Fruit fly (Drosophila melanogaster) Kc167 (cell line): ENCODE results near the gene CG43389.

ENCODE experiments used
- Myc ChIP-seq: fragments of >200 bp; optimal IDR thresholded peaks from 2 replicates; lab custom pipeline; 2017; ENCODE audit warnings: missing external identifiers
- Sin3A ChIP-seq: fragments of >200 bp; optimal IDR thresholded peaks from 2 replicates; lab custom pipeline; 2018; ENCODE audit warnings: missing external identifiers
- h ChIP-seq: fragments of >200 bp; optimal IDR thresholded peaks from 3 replicates; lab custom pipeline; 2018; ENCODE audit warnings: missing external identifiers
- insv ChIP-seq: fragments of >200 bp; optimal IDR thresholded peaks from 3 replicates; lab custom pipeline; 2018; ENCODE audit warnings: missing external identifiers
- psq ChIP-seq: fragments of >200 bp; optimal IDR thresholded peaks from 2 replicates; lab custom pipeline; 2017; ENCODE audit warnings: missing external identifiers
- ttk ChIP-seq: sonication (Bioruptor generic); optimal IDR thresholded peaks from 2 replicates; lab custom pipeline; 2017; ENCODE audit warnings: missing external identifiers

Gene CG43389

DNA sequence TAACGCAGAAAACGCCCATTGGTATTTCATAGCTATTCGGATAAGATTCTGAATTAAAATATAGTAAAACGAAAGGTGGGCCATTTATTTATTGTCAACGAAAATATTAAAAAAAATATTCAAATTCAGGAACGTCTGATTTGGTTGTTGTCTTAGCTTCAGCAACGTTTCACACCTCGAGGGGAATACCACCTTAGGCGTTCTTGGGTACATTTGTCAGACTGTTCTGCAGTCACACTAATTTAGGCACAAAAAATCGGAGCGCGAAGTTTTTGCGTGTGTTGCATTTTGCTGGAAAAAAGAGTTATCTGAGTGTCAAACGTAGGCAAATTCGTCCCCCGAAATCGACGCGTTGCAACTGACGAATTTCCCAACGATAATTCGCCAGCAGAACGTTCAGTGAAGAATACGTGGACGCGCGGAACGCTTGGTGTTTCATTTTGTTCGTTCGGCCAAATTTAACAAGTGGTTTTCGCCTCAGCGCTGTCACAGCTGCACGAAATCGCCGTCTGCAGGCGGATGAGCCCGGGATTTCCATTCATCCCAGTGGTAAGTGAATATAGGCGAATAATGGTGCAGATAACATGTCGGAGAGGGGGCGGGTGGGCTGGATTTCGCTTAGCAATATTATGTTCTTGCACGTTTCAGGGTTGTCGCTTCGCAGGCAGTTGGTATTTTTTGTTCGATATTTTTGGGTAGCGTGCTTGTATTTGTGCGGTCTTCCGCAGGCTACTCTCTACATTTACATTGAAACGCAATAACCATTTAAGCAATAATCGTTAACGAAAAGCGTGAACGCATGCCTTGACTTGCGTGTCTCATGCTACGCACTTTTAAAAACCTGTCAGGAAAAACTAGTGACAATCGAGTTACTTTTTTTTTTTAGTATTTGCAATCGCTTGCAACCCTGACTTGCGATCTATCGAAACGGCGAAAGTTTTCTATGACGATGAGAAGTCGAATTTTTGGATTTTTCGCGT, 22.8 kb upstream of the CG43389 start, which contains the start of gene Larp4B:
Larp4B (plus strand) TSS at position 99 of the 980 bp plus-strand sequence.
- TF ChIP-seq psq (lab: Kevin White, UChicago) = no peak
- TF ChIP-seq insv (lab: Kevin White, UChicago) = no peak
- TF ChIP-seq Sin3A (lab: Kevin White, UChicago) = no peak
- TF ChIP-seq Myc = no peak
- TF ChIP-seq ttk = no peak
- TF ChIP-seq h (lab: Kevin White, UChicago) = no peak

DNA sequence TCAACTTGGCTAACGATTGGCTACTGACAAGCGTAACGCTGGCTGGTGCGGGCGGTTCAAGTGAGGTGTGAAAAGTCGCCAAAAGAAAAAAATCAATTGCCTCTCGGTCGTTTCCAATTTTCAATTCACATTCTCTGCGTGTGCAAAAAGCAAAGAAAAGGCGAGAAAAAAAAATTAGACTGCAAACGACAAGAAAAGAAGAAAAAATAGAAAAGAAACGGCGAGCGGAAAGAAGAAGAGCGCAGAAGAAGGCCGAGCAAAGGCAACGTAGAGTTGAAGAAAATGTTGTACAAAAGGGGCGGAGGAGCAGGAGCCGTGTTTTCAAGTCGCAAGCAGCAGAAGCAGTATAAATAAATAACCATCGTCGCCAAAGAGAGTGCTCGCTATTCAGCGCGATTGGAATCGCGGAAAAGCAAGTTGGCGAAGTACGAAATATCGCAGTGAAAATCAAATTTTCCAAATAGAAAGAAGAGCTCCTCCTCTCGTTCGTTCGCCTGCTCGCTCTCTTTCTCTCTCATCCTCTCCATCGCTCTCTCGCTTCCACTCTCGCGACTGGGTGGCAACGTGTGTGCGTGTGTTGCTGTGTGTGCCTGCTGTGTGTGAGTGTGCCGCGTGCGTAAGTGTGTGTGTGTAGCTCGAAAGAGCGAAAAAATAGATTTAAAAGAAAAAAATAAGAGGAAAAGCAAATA, 21.9 kb upstream of the CG43389 start:
- TF ChIP-seq psq (lab: Kevin White, UChicago) (no peak), Sin3A (lab: Kevin White, UChicago) (no peak), ttk (no peak), h (lab: Kevin White, UChicago) (no peak), insv (lab: Kevin White, UChicago) (no peak), Myc (no peak)

DNA sequence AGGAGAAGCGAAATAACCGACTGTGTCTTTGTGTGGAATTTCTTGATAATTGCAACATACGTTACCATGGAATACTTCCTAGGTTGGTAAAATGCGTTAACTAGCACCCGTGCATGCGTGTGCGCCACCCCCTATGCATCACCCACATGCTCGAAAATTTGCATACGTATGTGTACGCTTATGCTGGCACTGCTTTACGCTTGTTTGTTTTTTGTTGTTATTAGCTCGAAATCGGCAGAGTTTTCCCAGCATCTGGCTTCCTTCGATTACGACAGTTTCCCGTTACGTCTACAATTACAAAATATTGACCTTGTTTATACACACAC, 21.4 kb upstream of the CG43389 start:
- TF ChIP-seq insv (lab: Kevin White, UChicago) = no peak
- no peak for TF ChIP-seq ttk
- TF ChIP-seq h (lab: Kevin White, UChicago) = no peak

DNA sequence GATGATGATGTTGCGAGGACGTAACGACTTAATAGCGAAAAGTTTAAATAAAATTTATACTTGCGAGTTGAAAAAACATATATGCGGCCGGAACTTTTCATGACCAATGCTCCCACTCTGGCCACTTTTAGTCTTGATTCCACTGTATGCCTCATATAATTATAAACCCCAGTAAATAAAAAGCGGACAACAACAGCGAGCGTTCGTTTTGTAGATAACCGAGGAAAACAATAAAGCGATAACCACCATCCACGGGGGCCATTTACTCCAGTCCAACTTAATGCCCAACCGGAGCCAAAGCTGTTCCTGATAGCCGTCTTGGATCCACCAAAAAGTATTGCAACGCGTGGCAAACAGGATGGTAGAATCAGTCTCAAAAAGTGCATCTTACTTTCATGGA, 11.5 kb upstream of the CG43389 start:
- no peak for TF ChIP-seq h (lab: Kevin White, UChicago)
- no peak for TF ChIP-seq Sin3A (lab: Kevin White, UChicago)
- no peak for TF ChIP-seq insv (lab: Kevin White, UChicago)

DNA sequence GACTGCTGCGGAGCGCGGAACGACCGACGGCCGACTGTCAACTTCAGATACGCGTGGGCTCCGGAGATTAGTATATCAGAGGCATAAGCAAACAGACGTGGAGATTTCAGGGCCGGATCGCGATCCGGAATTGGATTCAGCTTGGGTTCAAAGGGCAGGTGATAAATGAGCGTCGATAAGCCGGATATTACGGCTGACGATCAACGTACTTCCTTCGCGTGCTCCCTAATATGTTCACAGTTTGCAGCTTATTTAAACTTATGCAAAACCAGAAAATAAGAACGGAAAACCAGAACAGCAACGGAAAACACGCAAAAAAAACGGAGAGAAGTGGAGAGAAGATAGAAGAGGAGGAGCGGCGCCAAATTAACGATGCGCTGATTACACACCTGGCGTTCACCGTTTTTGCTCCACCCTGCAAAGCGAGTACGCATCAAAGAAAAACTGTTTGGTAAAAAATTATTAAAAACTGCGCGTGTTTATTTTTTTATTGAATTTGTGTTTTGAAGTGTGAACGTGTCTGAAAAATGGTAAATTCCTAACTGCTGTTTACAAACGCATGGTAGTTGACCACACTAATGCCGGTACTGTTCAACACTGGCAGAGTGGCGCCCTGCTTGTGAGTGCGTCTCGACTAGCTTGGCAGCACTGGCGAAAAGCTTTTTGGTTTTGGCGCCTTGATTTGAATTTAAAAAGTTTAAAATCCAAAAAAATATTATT, 8.6 kb upstream of the CG43389 start, which contains the start of gene CG17746:
CG17746 (minus strand) TSS at position 546 of the 720 bp plus-strand sequence.
- TF ChIP-seq h (lab: Kevin White, UChicago) (no peak), insv (lab: Kevin White, UChicago) (no peak), Sin3A (lab: Kevin White, UChicago) (no peak), Myc (no peak), ttk (no peak), psq (lab: Kevin White, UChicago) (no peak)

DNA sequence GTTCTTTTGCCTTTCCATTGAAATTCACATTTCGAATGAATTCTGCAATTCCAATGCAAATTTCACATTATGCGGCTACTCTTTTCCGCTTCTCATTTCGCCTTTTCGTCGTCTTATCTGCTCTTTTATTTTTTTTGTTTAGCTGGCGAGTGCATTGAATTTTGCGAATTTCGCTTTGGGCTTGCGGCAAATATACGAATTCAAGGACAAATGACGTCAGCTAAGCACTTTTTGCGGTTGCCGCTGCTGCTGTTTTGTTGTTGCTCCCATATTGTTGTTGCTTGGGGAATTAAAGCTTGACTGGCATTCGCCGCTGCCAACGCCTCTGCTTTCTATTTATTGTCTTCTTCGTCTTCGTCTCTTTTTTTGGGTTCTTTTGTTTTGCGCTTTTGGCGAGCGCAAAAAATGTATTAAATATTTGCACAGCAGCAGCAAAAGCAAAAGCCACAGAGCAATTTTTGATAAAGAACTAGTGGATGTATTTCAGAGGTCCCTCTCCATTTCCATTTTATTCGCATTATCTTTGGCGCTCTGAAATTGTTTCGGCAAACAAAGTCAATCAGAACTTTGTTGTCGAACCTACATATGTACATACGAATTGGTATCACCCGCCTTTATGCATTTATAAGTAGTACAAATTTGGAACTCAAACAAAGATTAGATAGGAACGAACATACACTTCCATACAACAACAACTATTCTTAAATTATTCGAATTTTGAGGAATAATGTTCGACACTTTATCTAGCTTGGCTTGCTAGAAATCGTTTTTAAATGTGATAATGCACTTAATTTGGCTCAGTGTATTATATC, 7.8 kb upstream of the CG43389 start:
- TF ChIP-seq insv (lab: Kevin White, UChicago) (no peak), Sin3A (lab: Kevin White, UChicago) (no peak), h (lab: Kevin White, UChicago) (no peak), ttk (no peak), psq (lab: Kevin White, UChicago) (no peak), Myc (no peak)

DNA sequence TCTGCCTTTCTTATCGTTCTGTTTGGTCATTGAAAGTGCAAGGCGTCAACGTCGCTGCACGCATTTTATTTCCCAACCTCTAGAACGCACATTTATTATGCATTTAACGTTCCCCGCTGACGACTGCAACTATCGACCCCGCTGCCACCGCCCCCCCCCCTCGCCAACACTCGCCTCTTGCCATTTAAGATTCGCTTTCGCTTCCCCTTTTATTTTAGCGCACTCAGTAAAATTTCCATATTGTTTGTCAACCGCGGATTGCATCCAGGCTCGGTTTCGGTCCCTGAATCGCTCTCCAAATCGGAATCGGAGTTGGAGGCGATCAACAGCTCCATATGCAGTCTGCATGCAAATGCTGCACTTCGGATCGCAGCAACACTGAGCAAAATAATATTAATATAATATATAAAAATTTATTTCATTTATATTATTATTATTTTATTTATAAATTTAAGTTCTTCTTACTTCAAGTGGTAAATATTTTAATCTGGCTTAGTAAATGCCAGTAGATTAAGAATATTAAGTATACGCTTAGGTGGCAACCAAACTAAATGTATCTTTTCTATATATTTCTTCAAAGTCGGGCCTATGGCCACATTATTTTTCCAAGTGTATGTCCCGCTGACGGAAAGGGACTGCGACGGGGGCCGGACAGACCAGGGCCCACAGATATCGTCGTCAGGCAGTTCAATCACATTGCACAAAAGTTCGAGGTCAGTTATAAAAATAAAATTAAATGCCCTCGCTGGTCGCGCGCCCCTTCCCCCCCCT, 7.0 kb upstream of the CG43389 start:
- TF ChIP-seq ttk (no peak), psq (lab: Kevin White, UChicago) (no peak), Myc (no peak), h (lab: Kevin White, UChicago) (no peak), insv (lab: Kevin White, UChicago) (no peak), Sin3A (lab: Kevin White, UChicago) (no peak)

DNA sequence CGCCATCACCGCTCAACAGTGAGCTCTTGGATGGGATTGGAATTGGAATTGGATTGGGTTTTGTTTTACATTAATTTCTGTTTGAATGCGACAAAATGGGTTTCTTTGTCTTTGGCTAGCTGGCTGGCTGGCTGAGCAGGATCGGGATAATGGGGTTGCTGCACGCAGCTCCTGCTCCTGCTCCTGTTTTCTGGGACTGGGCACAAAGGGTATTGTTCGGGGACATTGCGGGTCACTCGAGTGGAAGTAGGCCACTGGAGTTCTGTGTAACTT, 6.5 kb upstream of the CG43389 start:
- TF ChIP-seq h (lab: Kevin White, UChicago) (no peak), Myc (no peak), ttk (no peak), psq (lab: Kevin White, UChicago) (no peak), insv (lab: Kevin White, UChicago) (no peak), Sin3A (lab: Kevin White, UChicago) (no peak)

DNA sequence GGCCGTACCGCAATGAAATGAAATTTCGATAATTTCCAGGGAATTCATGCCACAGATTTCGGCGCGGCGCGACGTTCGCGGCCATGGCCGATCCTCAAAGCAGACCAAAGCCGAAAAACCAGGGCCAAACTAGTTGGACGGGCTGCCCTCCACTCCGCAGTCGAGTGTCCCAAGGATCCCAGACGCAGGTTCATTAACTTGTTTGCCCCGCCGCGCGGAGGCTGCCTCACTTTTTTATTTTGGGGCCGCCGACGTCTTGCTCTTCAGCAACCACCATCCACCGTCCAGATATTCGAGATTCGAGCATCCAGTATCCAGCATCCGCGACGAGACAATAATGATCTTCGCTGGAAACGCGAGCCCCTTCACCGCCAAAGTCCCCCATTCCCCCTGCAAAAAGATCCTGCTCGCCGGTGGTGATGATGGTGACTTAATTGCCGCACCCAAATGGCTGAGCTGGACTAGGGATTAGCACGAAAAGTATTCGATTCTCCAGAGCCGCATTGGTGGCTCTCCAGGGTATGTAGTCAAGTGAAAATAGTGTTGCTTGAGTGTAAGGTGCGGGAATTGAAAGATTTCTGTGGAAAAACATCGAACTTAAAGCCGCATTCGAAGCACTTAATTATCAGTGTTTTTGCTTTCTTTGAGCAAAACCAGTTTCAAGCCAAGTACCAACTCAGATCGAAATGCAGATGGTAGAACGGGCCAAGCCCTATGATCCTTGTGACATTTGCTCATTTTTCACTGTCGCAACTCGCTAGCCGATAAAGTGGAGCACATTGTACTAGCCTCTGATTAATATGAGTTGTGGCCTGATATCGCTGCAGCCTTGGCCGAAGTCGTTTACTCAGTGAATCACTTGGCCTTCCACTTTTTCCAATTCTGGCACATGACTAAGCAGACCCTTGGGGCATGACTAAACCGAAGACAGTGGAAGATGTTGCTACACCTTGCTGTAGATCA, 5.4 kb upstream of the CG43389 start:
- no peak for TF ChIP-seq h (lab: Kevin White, UChicago)
- TF ChIP-seq ttk = no peak
- TF ChIP-seq psq (lab: Kevin White, UChicago) = no peak
- TF ChIP-seq Sin3A (lab: Kevin White, UChicago) = no peak
- no peak for TF ChIP-seq Myc
- TF ChIP-seq insv (lab: Kevin White, UChicago) = no peak
